Fruit fly (Drosophila melanogaster) whole organism, prepupa: Measurements from ENCODE around the gene CG43120.

ENCODE experiments used
- Blimp-1 ChIP-seq: fragments of 200-800 bp; sonication (Bioruptor generic); optimal IDR thresholded peaks from 3 replicates; lab custom pipeline; 2017; ENCODE audit warnings: missing biosample characterization, missing genetic modification characterization, mild to moderate bottlenecking, moderate library complexity, missing genetic modification reagents
- CG10669 ChIP-seq: fragments of 200-800 bp; sonication (Bioruptor generic); optimal IDR thresholded peaks from 3 replicates; lab custom pipeline; 2018; ENCODE audit warnings: missing biosample characterization, mild to moderate bottlenecking, missing genetic modification characterization, moderate library complexity
- CG11294 ChIP-seq: fragments of 200-800 bp; sonication (Bioruptor generic); IDR thresholded peaks from 2 replicates; pipeline ENCODE4 v1.3.6; 2022; ENCODE audit warnings: missing biosample characterization, missing genetic modification characterization
- CG11902 ChIP-seq: fragments of 200-800 bp; sonication (Bioruptor generic); optimal IDR thresholded peaks from 3 replicates; lab custom pipeline; 2016; ENCODE audit warnings: missing biosample characterization, missing genetic modification characterization
- CG15336 ChIP-seq: fragments of 200-800 bp; sonication (Bioruptor generic); IDR thresholded peaks from 2 replicates; pipeline ENCODE4 v1.3.6; 2022; ENCODE audit warnings: missing biosample characterization, missing genetic modification characterization
- CG1621 ChIP-seq: fragments of 200-800 bp; sonication (Bioruptor generic); optimal IDR thresholded peaks from 3 replicates; lab custom pipeline; 2018; ENCODE audit warnings: missing biosample characterization, mild to moderate bottlenecking, missing genetic modification characterization
- CG16779 ChIP-seq: fragments of 200-800 bp; sonication (Bioruptor generic); optimal IDR thresholded peaks from 3 replicates; lab custom pipeline; 2017; ENCODE audit warnings: missing biosample characterization, mild to moderate bottlenecking, missing genetic modification characterization
- CG31627 ChIP-seq: fragments of 200-800 bp; sonication (Bioruptor generic); optimal IDR thresholded peaks from 3 replicates; lab custom pipeline; 2016; ENCODE audit warnings: missing biosample characterization, missing genetic modification characterization
- CG32006 ChIP-seq: fragments of 200-800 bp; sonication (Bioruptor generic); optimal IDR thresholded peaks from 3 replicates; lab custom pipeline; 2017; ENCODE audit warnings: missing biosample characterization, mild to moderate bottlenecking, missing genetic modification characterization
- CG34406 ChIP-seq: fragments of 200-800 bp; sonication (Bioruptor generic); optimal IDR thresholded peaks from 3 replicates; lab custom pipeline; 2016; ENCODE audit warnings: missing biosample characterization, missing genetic modification characterization
- CG3919 ChIP-seq: fragments of 200-800 bp; sonication (Bioruptor generic); optimal IDR thresholded peaks from 3 replicates; lab custom pipeline; 2016; ENCODE audit warnings: missing biosample characterization, missing genetic modification characterization
- CG6163 ChIP-seq: fragments of 200-800 bp; sonication (Bioruptor generic); IDR thresholded peaks from 3 replicates; pipeline ENCODE4 v1.3.6; 2022; ENCODE audit warnings: missing biosample characterization, missing genetic modification characterization
- CG6792 ChIP-seq: fragments of 200-800 bp; sonication (Bioruptor generic); optimal IDR thresholded peaks from 3 replicates; lab custom pipeline; 2016; ENCODE audit warnings: missing biosample characterization, missing genetic modification characterization
- CG6808 ChIP-seq: fragments of 200-800 bp; sonication (Bioruptor generic); optimal IDR thresholded peaks from 3 replicates; lab custom pipeline; 2017; ENCODE audit warnings: missing biosample characterization, missing genetic modification characterization, mild to moderate bottlenecking, moderate library complexity, missing genetic modification reagents
- CG6854 ChIP-seq: fragments of 200-800 bp; sonication (Bioruptor generic); optimal IDR thresholded peaks from 2 replicates; lab custom pipeline; 2017; ENCODE audit warnings: missing biosample characterization, mild to moderate bottlenecking, missing genetic modification characterization
- CG7368 ChIP-seq: fragments of 200-800 bp; sonication (Bioruptor generic); optimal IDR thresholded peaks from 3 replicates; lab custom pipeline; 2016; ENCODE audit warnings: missing biosample characterization, missing genetic modification characterization
- CG8119 ChIP-seq: fragments of 200-800 bp; sonication (Bioruptor generic); IDR thresholded peaks from 3 replicates; pipeline ENCODE4 v1.3.6; 2022; ENCODE audit warnings: missing biosample characterization, missing genetic modification characterization
- CG8319 ChIP-seq: fragments of 200-800 bp; sonication (Bioruptor generic); optimal IDR thresholded peaks from 3 replicates; lab custom pipeline; 2016; ENCODE audit warnings: missing biosample characterization, missing genetic modification characterization
- CG8632 ChIP-seq: fragments of 200-800 bp; sonication (Bioruptor generic); optimal IDR thresholded peaks from 3 replicates; lab custom pipeline; 2016; ENCODE audit warnings: missing biosample characterization, missing genetic modification characterization
- CG9139 ChIP-seq: fragments of 200-800 bp; sonication (Bioruptor generic); optimal IDR thresholded peaks from 3 replicates; lab custom pipeline; 2017; ENCODE audit warnings: missing biosample characterization, mild to moderate bottlenecking, missing genetic modification characterization
- Eip75B ChIP-seq: fragments of 200-800 bp; sonication (Bioruptor generic); optimal IDR thresholded peaks from 3 replicates; lab custom pipeline; 2016; ENCODE audit warnings: missing biosample characterization, missing genetic modification characterization
- Eip78C ChIP-seq: fragments of 200-800 bp; sonication (Bioruptor generic); peaks from one replicate; lab custom pipeline; 2016; ENCODE audit warnings: missing biosample characterization, missing genetic modification characterization
- Eip93F ChIP-seq: fragments of 200-800 bp; sonication (Bioruptor generic); optimal IDR thresholded peaks from 2 replicates; lab custom pipeline; 2016; ENCODE audit warnings: missing biosample characterization, mild to moderate bottlenecking, missing genetic modification characterization
- Ets21C ChIP-seq: fragments of 200-800 bp; sonication (Bioruptor generic); optimal IDR thresholded peaks from 3 replicates; lab custom pipeline; 2016; ENCODE audit warnings: missing biosample characterization, missing genetic modification characterization
- Hr38 ChIP-seq: sonication (Bioruptor generic); optimal IDR thresholded peaks from 2 replicates; lab custom pipeline; 2016; ENCODE audit warnings: missing biosample characterization, missing genetic modification characterization
- Hr4 ChIP-seq: fragments of 200-800 bp; sonication (Bioruptor generic); optimal IDR thresholded peaks from 3 replicates; lab custom pipeline; 2016; ENCODE audit warnings: missing biosample characterization, missing genetic modification characterization
- Lpt ChIP-seq: fragments of 200-800 bp; sonication (Bioruptor generic); optimal IDR thresholded peaks from 3 replicates; lab custom pipeline; 2016; ENCODE audit warnings: missing biosample characterization, missing genetic modification characterization
- OdsH ChIP-seq: fragments of 200-800 bp; sonication (Bioruptor generic); optimal IDR thresholded peaks from 3 replicates; lab custom pipeline; 2016; ENCODE audit warnings: missing biosample characterization, missing genetic modification characterization
- Smox ChIP-seq: fragments of 200-800 bp; sonication (Bioruptor generic); optimal IDR thresholded peaks from 3 replicates; lab custom pipeline; 2016; ENCODE audit warnings: missing biosample characterization, missing genetic modification characterization
- Sox14 ChIP-seq: fragments of 200-800 bp; sonication (Bioruptor generic); optimal IDR thresholded peaks from 3 replicates; lab custom pipeline; 2016; ENCODE audit warnings: missing biosample characterization, missing genetic modification characterization
- Sox15 ChIP-seq: fragments of 200-800 bp; sonication (Bioruptor generic); optimal IDR thresholded peaks from 3 replicates; lab custom pipeline; 2016; ENCODE audit warnings: missing biosample characterization, missing genetic modification characterization
- achi ChIP-seq: fragments of 200-800 bp; sonication (Bioruptor generic); optimal IDR thresholded peaks from 3 replicates; lab custom pipeline; 2016; ENCODE audit warnings: missing biosample characterization, missing genetic modification characterization
- dac ChIP-seq: fragments of 200-800 bp; sonication (Bioruptor generic); optimal IDR thresholded peaks from 2 replicates; lab custom pipeline; 2017; ENCODE audit warnings: missing biosample characterization, mild to moderate bottlenecking, missing genetic modification characterization
- dsx ChIP-seq: fragments of 200-800 bp; optimal IDR thresholded peaks from 3 replicates; lab custom pipeline; 2019; ENCODE audit warnings: missing biosample characterization, mild to moderate bottlenecking, missing genetic modification characterization, moderate library complexity; ENCODE audit not compliant: poor library complexity, severe bottlenecking
- eg ChIP-seq: fragments of 200-800 bp; sonication (Bioruptor generic); IDR thresholded peaks from 3 replicates; pipeline ENCODE4 v1.3.6; 2022; ENCODE audit warnings: missing biosample characterization, missing genetic modification characterization
- fkh ChIP-seq: fragments of 200-800 bp; sonication (Bioruptor generic); optimal IDR thresholded peaks from 3 replicates; lab custom pipeline; 2017; ENCODE audit warnings: missing biosample characterization, mild to moderate bottlenecking, missing genetic modification characterization, moderate library complexity
- pdm3 ChIP-seq: fragments of 200-800 bp; sonication (Bioruptor generic); optimal IDR thresholded peaks from 3 replicates; lab custom pipeline; 2016; ENCODE audit warnings: missing biosample characterization, missing genetic modification characterization
- salr ChIP-seq, 2 experiments: fragments of 200-800 bp; sonication (Bioruptor generic); optimal IDR thresholded peaks; 3 replicates each; lab custom pipeline; 2016 to 2018; ENCODE audit warnings: missing biosample characterization in 2 of 2, missing genetic modification characterization in 2 of 2, mild to moderate bottlenecking in 1 of 2
- spab ChIP-seq: fragments of 200-800 bp; sonication (Bioruptor generic); optimal IDR thresholded peaks from 2 replicates; lab custom pipeline; 2017; ENCODE audit warnings: missing biosample characterization, mild to moderate bottlenecking, missing genetic modification characterization, missing genetic modification reagents
- ss ChIP-seq, 2 experiments: fragments of 200-800 bp; sonication (Bioruptor generic); optimal IDR thresholded peaks; 2 replicates in 1 of 2; 3 replicates in 1 of 2; lab custom pipeline; 2017 to 2018; ENCODE audit warnings: mild to moderate bottlenecking in 2 of 2, missing biosample characterization in 2 of 2, missing genetic modification characterization in 2 of 2, moderate library complexity in 1 of 2
- svp ChIP-seq: fragments of 200-800 bp; sonication (Bioruptor generic); peaks from one replicate; lab custom pipeline; 2016; ENCODE audit warnings: missing biosample characterization, missing genetic modification characterization
- topi ChIP-seq: fragments of 200-800 bp; sonication (Bioruptor generic); optimal IDR thresholded peaks from 3 replicates; lab custom pipeline; 2016; ENCODE audit warnings: missing biosample characterization, missing genetic modification characterization

CG43120 gene

DNA sequence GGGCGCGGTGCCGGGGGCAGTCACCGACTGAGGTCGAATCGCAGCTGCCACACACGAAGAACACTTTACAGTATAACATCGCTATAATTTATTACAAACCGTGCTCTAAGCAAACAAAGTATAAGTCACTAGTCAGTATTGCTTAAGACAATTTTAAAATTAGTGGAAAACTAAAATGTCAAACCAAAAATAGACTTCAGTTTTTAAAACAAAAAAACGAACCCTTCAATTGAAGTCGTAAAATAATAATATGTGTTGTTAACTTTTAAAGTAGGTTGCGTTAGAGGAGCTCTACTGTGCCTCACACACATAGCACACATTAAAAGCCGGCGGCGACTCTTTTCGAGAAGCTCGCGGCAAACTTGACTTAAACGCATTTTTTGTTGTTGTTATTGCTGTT is 40.4 kb downstream of the CG43120 start (continued):
- TF ChIP-seq CG8319 (GFP tag; lab: Kevin White, UChicago), result no peak
- no peak for TF ChIP-seq Eip93F (GFP tag; lab: Kevin White, UChicago)
- no peak for TF ChIP-seq CG6808 (GFP tag; lab: Kevin White, UChicago)
- TF ChIP-seq CG16779 (tag; lab: Kevin White, UChicago), result no peak
- no peak for TF ChIP-seq CG6854
- peak; percentile 59; the same call in 2 of the 3 replicates for TF ChIP-seq CG8119 (GFP tag; lab: Robert Waterston, UW)
- peak; percentile 83 for TF ChIP-seq CG3919 (GFP tag; lab: Kevin White, UChicago)
- TF ChIP-seq Blimp-1 (GFP tag; lab: Kevin White, UChicago), result no peak
- TF ChIP-seq achi (GFP tag; lab: Kevin White, UChicago), result peak; percentile 45
- TF ChIP-seq OdsH (GFP tag; lab: Kevin White, UChicago), result peak; percentile 11
- TF ChIP-seq Lpt, result peak; percentile 51
- TF ChIP-seq, all 60 proteins: peak for 28

DNA sequence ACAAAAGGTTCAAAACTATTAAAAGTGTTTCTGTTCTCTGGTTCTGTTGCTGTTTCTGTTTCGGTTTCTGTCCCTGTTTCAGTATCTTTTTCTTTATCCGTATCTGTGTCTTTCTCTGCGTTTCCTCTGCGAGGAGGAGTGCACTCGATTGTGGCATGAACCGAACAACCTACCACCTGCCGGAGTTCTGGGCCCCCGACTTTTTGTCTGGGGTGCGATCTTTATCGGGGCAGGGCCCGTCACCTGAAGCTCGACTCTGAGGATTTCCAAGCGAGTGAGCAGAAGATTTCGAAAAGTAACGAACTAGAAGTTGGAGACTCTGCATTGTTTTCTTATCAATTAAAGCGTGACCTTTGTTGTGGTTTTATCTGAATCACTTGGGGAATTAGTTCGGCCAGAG is 41.9 kb downstream of the CG43120 start:
- TF ChIP-seq CG6808 (GFP tag; lab: Kevin White, UChicago), result no peak
- no peak for TF ChIP-seq CG11294 (GFP tag; lab: Robert Waterston, UW)
- no peak for TF ChIP-seq CG3919 (GFP tag; lab: Kevin White, UChicago)
- TF ChIP-seq CG8632 (GFP tag; lab: Kevin White, UChicago), result no peak
- peak; percentile 5 for TF ChIP-seq svp (GFP tag; lab: Kevin White, UChicago)
- 0 out of 3 replicates have a peak, but pooled peaks have one; percentile 19 for TF ChIP-seq CG6163 (GFP tag; lab: Robert Waterston, UW)
- TF ChIP-seq pdm3, result no peak
- TF ChIP-seq CG15336 (GFP tag; lab: Robert Waterston, UW), result no peak
- no peak for TF ChIP-seq CG7368 (GFP tag; lab: Kevin White, UChicago)
- TF ChIP-seq Smox, result no peak

DNA sequence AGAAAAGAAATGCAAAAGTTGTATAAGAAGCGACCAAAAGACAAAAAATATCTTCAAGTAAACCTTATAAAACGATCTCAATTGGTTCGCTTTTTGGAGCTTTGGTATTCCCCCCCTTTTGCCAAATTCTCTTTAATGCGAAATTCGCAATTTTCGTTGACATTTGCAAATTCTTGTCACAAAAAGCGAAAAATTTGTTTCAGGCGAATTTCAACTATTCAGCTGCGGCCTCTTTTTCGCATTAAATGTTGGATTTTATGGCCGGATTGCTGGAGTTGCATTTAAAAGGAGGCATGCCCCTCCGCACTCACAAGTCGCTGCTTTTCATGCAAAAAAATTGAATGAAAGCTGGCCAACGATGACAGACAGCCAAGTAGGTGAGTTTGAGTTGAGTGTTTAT is 43.4 kb downstream of the CG43120 start:
- TF ChIP-seq svp (GFP tag; lab: Kevin White, UChicago), result peak; percentile 2
- TF ChIP-seq CG6792 (GFP tag; lab: Kevin White, UChicago), result no peak

DNA sequence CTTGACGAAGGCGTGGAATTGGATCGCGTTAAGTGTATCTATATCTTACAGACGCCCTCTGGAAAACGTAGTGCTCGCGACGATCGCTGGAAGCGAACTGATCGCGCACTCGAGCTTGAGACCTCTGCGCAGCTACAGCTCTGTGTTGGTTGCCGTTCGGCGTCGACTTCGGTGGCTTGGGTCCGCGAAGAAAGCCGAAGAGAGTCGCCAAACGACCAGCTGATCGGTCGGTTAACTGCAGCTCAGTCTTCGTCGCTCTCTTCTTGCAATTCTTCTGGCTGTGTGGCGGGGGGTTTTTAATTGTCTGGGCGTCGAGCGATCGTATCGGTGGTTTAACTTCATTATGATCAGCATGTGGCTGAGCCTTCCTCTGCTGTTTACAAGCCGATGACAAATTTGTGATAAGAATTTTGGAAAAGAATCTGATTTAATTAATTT is 45.6 kb downstream of the CG43120 start:
- TF ChIP-seq CG8632 (GFP tag; lab: Kevin White, UChicago) (peak; percentile 16), CG1621 (no peak), CG6854 (peak; percentile 95), CG34406 (GFP tag; lab: Kevin White, UChicago) (peak; percentile 31), CG8319 (GFP tag; lab: Kevin White, UChicago) (no peak), Blimp-1 (GFP tag; lab: Kevin White, UChicago) (peak; percentile 16), CG9139 (GFP tag; lab: Kevin White, UChicago) (peak; percentile 84), Eip78C (GFP tag; lab: Kevin White, UChicago) (peak; percentile 84), dac (no peak), Lpt (peak; percentile 56), svp (GFP tag; lab: Kevin White, UChicago) (peak; percentile 89), Eip75B (peak; percentile 69), Sox14 (GFP tag; lab: Kevin White, UChicago) (no peak), CG8119 (GFP tag; lab: Robert Waterston, UW) (peak; percentile 59; the same call in 2 of the 3 replicates), Sox15 (GFP tag; lab: Kevin White, UChicago) (no peak), Hr4 (GFP tag; lab: Kevin White, UChicago) (no peak), CG7368 (GFP tag; lab: Kevin White, UChicago) (peak; percentile 50), salr (GFP tag; optimal IDR thresholded peaks at IDR 0.05; lab: Kevin White, UChicago) (no peak), CG6792 (GFP tag; lab: Kevin White, UChicago) (peak; percentile 30), fkh (GFP tag; lab: Kevin White, UChicago) (peak; percentile 25), CG11902 (GFP tag; lab: Kevin White, UChicago) (no peak), CG15336 (GFP tag; lab: Robert Waterston, UW) (peak; percentile 56; the same call in 1 of the 2 replicates), CG10669 (GFP tag; lab: Kevin White, UChicago) (peak; percentile 49), eg (GFP tag; lab: Robert Waterston, UW) (no peak; the same call in 2 of the 3 replicates), topi (GFP tag; lab: Kevin White, UChicago) (peak; percentile 70), ss (GFP tag; optimal IDR thresholded peaks at IDR 0.05; lab: Kevin White, UChicago) (peak; percentile 82), CG3919 (GFP tag; lab: Kevin White, UChicago) (peak; percentile 82), CG6808 (GFP tag; lab: Kevin White, UChicago) (peak; percentile 70), OdsH (GFP tag; lab: Kevin White, UChicago) (no peak), CG31627 (GFP tag; lab: Kevin White, UChicago) (no peak), Ets21C (GFP tag; lab: Kevin White, UChicago) (no peak), CG16779 (tag; lab: Kevin White, UChicago) (peak; percentile 52), spab (peak; percentile 48), CG32006 (GFP tag; lab: Kevin White, UChicago) (no peak), Hr38 (GFP tag; lab: Kevin White, UChicago) (no peak), pdm3 (no peak), Eip93F (GFP tag; lab: Kevin White, UChicago) (no peak), dsx (GFP tag; lab: Kevin White, UChicago) (peak; percentile 78)
